Fruit fly (Drosophila melanogaster): Measurements from ENCODE around the gene CG15202.

CG15202 gene

DNA sequence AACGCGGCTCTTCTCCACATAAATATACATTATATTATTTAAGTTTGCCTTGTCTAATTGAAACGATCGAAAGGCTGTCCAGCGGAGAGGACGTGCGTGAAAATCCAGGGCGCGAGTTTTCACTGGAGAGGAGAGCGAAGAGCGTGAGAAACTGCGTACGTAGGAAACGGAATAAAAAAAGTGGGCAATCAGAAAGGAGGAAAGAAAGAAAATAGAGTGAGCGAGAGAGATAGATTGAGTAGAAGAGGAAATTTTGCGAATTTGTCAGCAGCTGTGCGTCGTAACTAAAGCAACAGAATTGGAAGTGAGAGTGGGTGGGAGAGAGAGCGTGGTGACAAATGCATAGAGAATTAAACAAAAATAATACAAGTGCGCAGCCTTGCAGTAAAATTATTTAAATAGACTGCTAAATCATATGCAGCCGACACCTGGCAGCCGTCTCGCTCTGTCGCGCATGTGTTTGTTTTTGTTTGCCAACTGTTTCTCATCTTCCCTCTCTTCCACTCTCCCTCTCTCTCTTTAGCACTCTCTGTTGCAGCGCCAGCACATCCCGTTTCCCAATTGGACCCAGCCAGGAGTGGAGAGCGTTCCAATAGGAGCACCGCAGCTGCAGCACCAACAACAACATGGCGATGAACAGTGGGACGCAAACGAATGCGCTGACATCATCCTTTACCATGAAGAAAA, 12.3 kb downstream of the CG15202 start (continued):
- TF ChIP-seq CG18262 (tag; optimal IDR thresholded peaks at IDR 0.05), result no peak
- 0 out of 3 replicates have a peak, but pooled peaks have one; percentile 39 for TF ChIP-seq Aef1 (GFP tag; IDR thresholded peaks at IDR 0.05)
- peak; percentile 79 to 86 for TF ChIP-seq Trl (optimal IDR thresholded peaks at IDR 0.05)
- TF ChIP-seq Trl (GFP tag; optimal IDR thresholded peaks at IDR 0.05), result no peak

DNA sequence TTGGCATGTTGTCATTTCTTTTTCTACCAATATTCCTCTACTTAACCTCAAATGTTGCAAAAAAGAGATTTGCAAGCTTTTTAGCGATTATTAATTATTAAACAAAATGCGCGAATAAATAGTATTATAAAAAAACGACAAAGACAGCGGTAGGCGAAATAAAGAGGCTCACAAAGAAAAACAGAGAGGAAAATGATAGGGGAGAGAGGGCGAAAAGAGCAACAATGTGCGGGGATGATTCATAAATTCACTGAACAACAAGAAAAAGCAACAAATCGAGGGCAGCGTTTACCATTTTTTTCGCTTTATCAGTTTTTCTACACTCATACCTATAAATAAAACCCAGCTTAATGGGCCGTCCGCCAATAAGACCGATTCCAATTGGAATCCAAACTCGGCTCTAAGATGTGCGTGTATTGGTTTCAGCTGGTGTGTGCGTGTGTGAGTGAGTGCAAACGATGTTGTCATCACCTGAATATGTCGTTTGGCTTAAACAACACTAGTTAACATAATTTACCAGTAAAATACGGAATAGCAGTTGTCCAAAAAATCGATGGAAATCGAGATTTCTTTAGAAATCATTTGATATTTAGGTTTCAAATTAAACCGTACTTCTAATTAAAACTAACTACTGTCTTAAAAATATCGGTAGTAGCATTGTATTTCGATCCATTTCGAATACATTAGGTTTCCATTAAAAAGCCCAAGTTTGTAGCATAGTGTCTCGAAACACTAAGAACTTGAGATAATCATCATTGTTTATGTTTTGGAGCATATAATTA, 13.7 kb downstream of the CG15202 start:
- TF ChIP-seq CG12071 (GFP tag; optimal IDR thresholded peaks at IDR 0.05) (no peak), Med (GFP tag) (peak; percentile 64), CG3726 (GFP tag; IDR thresholded peaks at IDR 0.05) (no peak), otp (GFP tag; IDR thresholded peaks at IDR 0.05) (no peak), Xbp1 (GFP tag; optimal IDR thresholded peaks at IDR 0.05) (no peak), Hey (tag; optimal IDR thresholded peaks at IDR 0.05) (no peak), CG12104 (GFP tag; optimal IDR thresholded peaks at IDR 0.05) (no peak), cato (GFP tag; optimal IDR thresholded peaks at IDR 0.05; ENCODE audit: borderline replicate concordance) (no peak), CG10267 (tag; optimal IDR thresholded peaks at IDR 0.05) (peak; percentile 13), tx (GFP tag; optimal IDR thresholded peaks at IDR 0.05) (no peak), Nf-YB (GFP tag; optimal IDR thresholded peaks at IDR 0.05) (no peak), ro (GFP tag; IDR thresholded peaks at IDR 0.05) (no peak), CG1792 (GFP tag; optimal IDR thresholded peaks at IDR 0.05) (no peak), CG6272 (GFP tag; IDR thresholded peaks at IDR 0.05) (no peak), fu2 (GFP tag; optimal IDR thresholded peaks at IDR 0.05) (no peak), Antp (GFP tag; optimal IDR thresholded peaks at IDR 0.05) (no peak), Oaz (GFP tag; IDR thresholded peaks at IDR 0.05) (no peak), dmrt99B (tag; optimal IDR thresholded peaks at IDR 0.05) (peak; percentile 19), CG31388 (GFP tag; optimal IDR thresholded peaks at IDR 0.05) (no peak), Camta (GFP tag; optimal IDR thresholded peaks at IDR 0.05) (no peak), CG2712 (tag; optimal IDR thresholded peaks at IDR 0.05) (peak; percentile 28), kay (GFP tag; optimal IDR thresholded peaks at IDR 0.05) (peak; percentile 30), CG7987 (GFP tag; optimal IDR thresholded peaks at IDR 0.05) (no peak), CG9797 (GFP tag; optimal IDR thresholded peaks at IDR 0.05) (no peak), Poxn (GFP tag; IDR thresholded peaks at IDR 0.05) (no peak), lmd (GFP tag; IDR thresholded peaks at IDR 0.05) (peak; percentile 7; the same call in 1 of the 2 replicates), CG8924 (tag; optimal IDR thresholded peaks at IDR 0.05) (no peak), CG13775 (GFP tag; optimal IDR thresholded peaks at IDR 0.05) (no peak), CG6765 (GFP tag; optimal IDR thresholded peaks at IDR 0.05) (no peak), CG14710 (tag; optimal IDR thresholded peaks at IDR 0.05) (no peak), CG10565 (GFP tag; optimal IDR thresholded peaks at IDR 0.05) (no peak), gro (GFP tag; optimal IDR thresholded peaks at IDR 0.05) (no peak), MESR4 (GFP tag; optimal IDR thresholded peaks at IDR 0.05) (no peak), CG9876 (GFP tag; optimal IDR thresholded peaks at IDR 0.05) (no peak), PHDP (tag; optimal IDR thresholded peaks at IDR 0.05) (no peak), Mes4 (GFP tag; optimal IDR thresholded peaks at IDR 0.05) (no peak), CG3163 (GFP tag; optimal IDR thresholded peaks at IDR 0.05) (no peak), caup (GFP tag; optimal IDR thresholded peaks at IDR 0.05; ENCODE audit: severe bottlenecking) (peak; percentile 10), CG18764 (GFP tag; optimal IDR thresholded peaks at IDR 0.05) (no peak), vfl (GFP tag; optimal IDR thresholded peaks at IDR 0.05) (no peak), sens (GFP tag) (peak; percentile 2), lbe (GFP tag; optimal IDR thresholded peaks at IDR 0.05) (no peak), shn (GFP tag; optimal IDR thresholded peaks at IDR 0.05) (no peak), Gug (GFP tag; IDR thresholded peaks at IDR 0.05) (no peak)

All from whole organism, embryonic.